Fruit fly (Drosophila melanogaster): ENCODE data around the gene ich.

ich gene

dm6 chr3R:8998243-8998642 lies 35.4 kb upstream of the ich start:
- TF ChIP-seq brk (GFP tag; optimal IDR thresholded peaks at IDR 0.05) (no peak), rgr (GFP tag; optimal IDR thresholded peaks at IDR 0.05) (no peak), Hr78 (GFP tag; optimal IDR thresholded peaks at IDR 0.05) (no peak), jim (GFP tag; optimal IDR thresholded peaks at IDR 0.05) (no peak), CG32264 (GFP tag; optimal IDR thresholded peaks at IDR 0.05) (no peak), fru (GFP tag; optimal IDR thresholded peaks at IDR 0.05) (no peak), foxo (GFP tag; optimal IDR thresholded peaks at IDR 0.05) (no peak), Vsx2 (GFP tag; optimal IDR thresholded peaks at IDR 0.05; ENCODE audit: partially characterized antibody) (no peak), usp (GFP tag; optimal IDR thresholded peaks at IDR 0.05) (no peak), HLH106 (tag; optimal IDR thresholded peaks at IDR 0.05) (no peak), sv (GFP tag; optimal IDR thresholded peaks at IDR 0.05) (no peak), OdsH (GFP tag; optimal IDR thresholded peaks at IDR 0.05) (no peak)

DNA sequence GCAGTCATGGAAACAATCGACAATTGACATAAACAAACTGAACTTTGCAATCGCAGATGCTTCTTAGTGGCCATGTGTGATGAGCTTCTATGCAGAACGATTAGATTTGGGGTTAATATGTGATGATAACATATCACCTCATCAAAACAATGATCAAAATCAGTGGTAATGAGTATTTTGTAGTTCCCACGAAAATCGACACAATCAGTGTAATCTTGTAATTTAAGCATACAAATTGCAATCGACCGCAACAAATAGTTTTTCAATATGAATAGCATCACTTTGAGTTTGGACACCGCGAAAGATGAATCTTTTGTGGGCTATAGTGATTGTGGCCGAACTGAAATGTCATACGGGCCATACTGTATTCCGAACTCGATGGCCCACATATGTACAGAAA lies 34.6 kb upstream of the ich start, which contains the start of gene CG11977:
TSS of gene CG11977 (plus strand) at position 301 of the 400 bp plus-strand sequence.
- TF ChIP-seq brk (GFP tag; optimal IDR thresholded peaks at IDR 0.05) (no peak), Dfd (GFP tag; optimal IDR thresholded peaks at IDR 0.05) (no peak), ey (GFP tag; optimal IDR thresholded peaks at IDR 0.05) (no peak), dmrt93B (GFP tag; optimal IDR thresholded peaks at IDR 0.05) (no peak), usp (GFP tag; optimal IDR thresholded peaks at IDR 0.05) (no peak), Hnf4 (GFP tag; optimal IDR thresholded peaks at IDR 0.05) (no peak), HLH106 (tag; optimal IDR thresholded peaks at IDR 0.05) (no peak)

dm6 chr3R:8992928-8993579 lies 30.2 kb upstream of the ich start, which contains the start of gene CG11975:
TSS of gene CG11975 (plus strand) at chr3R:8993253.
- TF ChIP-seq Hr83 (GFP tag; optimal IDR thresholded peaks at IDR 0.05; ENCODE audit: poor library complexity, severe bottlenecking) = peak; percentile 90
- peak; percentile 91 for TF ChIP-seq Hnf4 (GFP tag; optimal IDR thresholded peaks at IDR 0.05)
- peak; percentile 84 for TF ChIP-seq rgr (GFP tag; optimal IDR thresholded peaks at IDR 0.05)
- TF ChIP-seq dl (GFP tag; optimal IDR thresholded peaks at IDR 0.05; ENCODE audit: insufficient read depth in 1 of 2, partially characterized antibody in 2 of 2) = no peak
- TF ChIP-seq tai (GFP tag; optimal IDR thresholded peaks at IDR 0.05) = no peak
- peak; percentile 71 for TF ChIP-seq Sp1 (GFP tag; optimal IDR thresholded peaks at IDR 0.05)
- peak; percentile 28 for TF ChIP-seq Dif (GFP tag; optimal IDR thresholded peaks at IDR 0.05; ENCODE audit: partially characterized antibody)
- peak; percentile 40 to 89 for TF ChIP-seq foxo (GFP tag; optimal IDR thresholded peaks at IDR 0.05)
- TF ChIP-seq Rel (GFP tag; optimal IDR thresholded peaks at IDR 0.05) = no peak
- TF ChIP-seq Rel (tag; optimal IDR thresholded peaks at IDR 0.05) = peak; percentile 69
- TF ChIP-seq CrebA (GFP tag; optimal IDR thresholded peaks at IDR 0.05; ENCODE audit: borderline replicate concordance) = no peak
- peak; percentile 89 for TF ChIP-seq h (GFP tag; optimal IDR thresholded peaks at IDR 0.05)
- peak; percentile 75 for TF ChIP-seq HLH106 (tag; optimal IDR thresholded peaks at IDR 0.05)
- peak; percentile 79 for TF ChIP-seq psq (GFP tag; optimal IDR thresholded peaks at IDR 0.05)
- peak; percentile 98 for TF ChIP-seq Myc (optimal IDR thresholded peaks at IDR 0.05)
- TF ChIP-seq dmrt93B (GFP tag; optimal IDR thresholded peaks at IDR 0.05) = no peak
- peak; percentile 84 for TF ChIP-seq ey (GFP tag; optimal IDR thresholded peaks at IDR 0.05)
- peak; percentile 64 for TF ChIP-seq sv (GFP tag; optimal IDR thresholded peaks at IDR 0.05)
- peak; percentile 60 for TF ChIP-seq GATAd (GFP tag; optimal IDR thresholded peaks at IDR 0.05)
- TF ChIP-seq fru (GFP tag; optimal IDR thresholded peaks at IDR 0.05) = peak; percentile 85
- peak; percentile 92 for TF ChIP-seq woc (GFP tag; optimal IDR thresholded peaks at IDR 0.05)
- peak; percentile 80 for TF ChIP-seq OdsH (GFP tag; optimal IDR thresholded peaks at IDR 0.05)
- peak; percentile 86 for TF ChIP-seq Jra (GFP tag; optimal IDR thresholded peaks at IDR 0.05)
- no peak for TF ChIP-seq sage (GFP tag; optimal IDR thresholded peaks at IDR 0.05)
- TF ChIP-seq Abd-B (GFP tag; optimal IDR thresholded peaks at IDR 0.05) = no peak
- no peak for TF ChIP-seq Vsx2 (GFP tag; optimal IDR thresholded peaks at IDR 0.05; ENCODE audit: partially characterized antibody)
- peak; percentile 60 for TF ChIP-seq CG9705 (GFP tag; optimal IDR thresholded peaks at IDR 0.05)
- TF ChIP-seq jim (GFP tag; optimal IDR thresholded peaks at IDR 0.05) = no peak
- peak; percentile 80 for TF ChIP-seq br (GFP tag; optimal IDR thresholded peaks at IDR 0.05)
- no peak for TF ChIP-seq usp (GFP tag; optimal IDR thresholded peaks at IDR 0.05)
- peak; percentile 3 for TF ChIP-seq CG32264 (GFP tag; optimal IDR thresholded peaks at IDR 0.05)
